Worm (Caenorhabditis elegans) whole organism, L4 larva: ENCODE measurements around the gene K09E2.3.
A peak's percentile ranks its signal among the peaks of the same experiment; 100 is the strongest.

Experiments used
- D1046.2 ChIP-seq: fragments of 200-800 bp; sonication (Bioruptor generic); IDR thresholded peaks from 2 replicates; pipeline ENCODE4 v1.3.6; 2022; ENCODE audit warnings: missing genetic modification characterization, missing compliant biosample characterization
- F44E2.7 ChIP-seq: fragments of 200-800 bp; sonication (Bioruptor generic); IDR thresholded peaks from 2 replicates; pipeline ENCODE4 v2.1.2; 2022; ENCODE audit warnings: missing genetic modification characterization, missing compliant biosample characterization
- F49E8.2 ChIP-seq: sonication (generic microtip); optimal IDR thresholded peaks from 2 replicates; lab custom pipeline; 2016; ENCODE audit warnings: missing compliant biosample characterization, mild to moderate bottlenecking, missing genetic modification characterization, borderline replicate concordance
- Y48G9A.11 ChIP-seq: fragments of 200-800 bp; sonication (Bioruptor generic); IDR thresholded peaks from 2 replicates; pipeline ENCODE4 v1.3.6; 2022; ENCODE audit warnings: missing genetic modification reagents, missing genetic modification characterization, missing compliant biosample characterization
- Y75B8A.6 ChIP-seq: fragments of 200-800 bp; sonication (Bioruptor generic); IDR thresholded peaks from 2 replicates; pipeline ENCODE4 v1.3.6; 2022; ENCODE audit warnings: missing genetic modification reagents, missing genetic modification characterization, missing compliant biosample characterization
- aha-1 ChIP-seq: fragments of 150-350 bp; peaks from one replicate; lab custom pipeline; 2014; ENCODE audit warnings: missing biosample characterization, missing genetic modification characterization
- aly-2 ChIP-seq: sonication (generic microtip); optimal IDR thresholded peaks from 2 replicates; lab custom pipeline; 2018; ENCODE audit warnings: missing biosample characterization, missing genetic modification characterization
- ceh-28 ChIP-seq: fragments of 150-350 bp; optimal IDR thresholded peaks from 2 replicates; lab custom pipeline; 2014; ENCODE audit warnings: missing biosample characterization, missing genetic modification reagents, missing genetic modification characterization
- ceh-32 ChIP-seq: sonication (generic microtip); optimal IDR thresholded peaks from 2 replicates; lab custom pipeline; 2016; ENCODE audit warnings: mild to moderate bottlenecking, missing genetic modification characterization, missing compliant biosample characterization; ENCODE audit not compliant: poor library complexity
- ceh-62 ChIP-seq: sonication (generic microtip); optimal IDR thresholded peaks from 2 replicates; lab custom pipeline; 2017; ENCODE audit warnings: missing biosample characterization, missing genetic modification characterization
- ceh-82 ChIP-seq: sonication (generic microtip); optimal IDR thresholded peaks from 2 replicates; lab custom pipeline; 2017; ENCODE audit warnings: missing biosample characterization, missing genetic modification characterization
- dmd-6 ChIP-seq: fragments of 200-800 bp; sonication (Bioruptor generic); IDR thresholded peaks from 2 replicates; pipeline ENCODE4 v1.3.6; 2022; ENCODE audit warnings: missing genetic modification reagents, missing genetic modification characterization, missing compliant biosample characterization
- egl-27 ChIP-seq: sonication (generic microtip); optimal IDR thresholded peaks from 3 replicates; lab custom pipeline; 2017; ENCODE audit warnings: missing biosample characterization, missing genetic modification reagents, missing genetic modification characterization
- gei-8 ChIP-seq: fragments of 200-800 bp; sonication (Bioruptor generic); optimal IDR thresholded peaks from 2 replicates; lab custom pipeline; 2018; ENCODE audit warnings: mild to moderate bottlenecking, missing genetic modification characterization, missing compliant biosample characterization
- hif-1 ChIP-seq, 2 experiments: sonication (generic microtip); optimal IDR thresholded peaks; 2 replicates each; lab custom pipeline; 2016 to 2017; ENCODE audit warnings: missing compliant biosample characterization in 2 of 2, missing genetic modification characterization in 2 of 2, missing genetic modification reagents in 2 of 2, missing genotype in 2 of 2, mild to moderate bottlenecking in 1 of 2
- hlh-11 ChIP-seq: fragments of 200-800 bp; sonication (Bioruptor generic); optimal IDR thresholded peaks from 2 replicates; lab custom pipeline; 2018; ENCODE audit warnings: mild to moderate bottlenecking, missing genetic modification characterization, missing compliant biosample characterization
- hlh-30 ChIP-seq: sonication (generic microtip); optimal IDR thresholded peaks from 2 replicates; lab custom pipeline; 2017; ENCODE audit warnings: antibody characterized with exemption, mild to moderate bottlenecking, missing genetic modification characterization, missing compliant biosample characterization; ENCODE audit not compliant: insufficient read depth
- hmg-1.1 ChIP-seq: fragments of 200-800 bp; sonication (Bioruptor generic); IDR thresholded peaks from 2 replicates; pipeline ENCODE4 v1.3.6; 2022; ENCODE audit warnings: missing genetic modification reagents, missing genetic modification characterization, missing compliant biosample characterization
- lir-3 ChIP-seq: sonication (generic microtip); optimal IDR thresholded peaks from 2 replicates; lab custom pipeline; 2016; ENCODE audit warnings: mild to moderate bottlenecking, missing genetic modification characterization, missing compliant biosample characterization
- lsy-2 ChIP-seq, 2 experiments: fragments of 150-350 bp in 1 of 2; sonication (generic microtip) in 1 of 2; optimal IDR thresholded peaks; 2 replicates each; lab custom pipeline; 2014 to 2017; ENCODE audit warnings: missing biosample characterization in 2 of 2, missing genetic modification characterization in 2 of 2
- madf-9 ChIP-seq: fragments of 200-800 bp; sonication (Bioruptor generic); conservative IDR thresholded peaks from 2 replicates; pipeline ENCODE4 v1.3.6; 2022; ENCODE audit warnings: missing genetic modification reagents, missing genetic modification characterization, missing compliant biosample characterization
- mdl-1 ChIP-seq, 2 experiments: fragments of 150-350 bp in 1 of 2; sonication (generic microtip) in 1 of 2; optimal IDR thresholded peaks; 2 replicates each; lab custom pipeline; 2014 to 2017; ENCODE audit warnings: missing biosample characterization in 2 of 2, missing genetic modification characterization in 2 of 2
- nhr-102 ChIP-seq: sonication (generic microtip); optimal IDR thresholded peaks from 2 replicates; lab custom pipeline; 2016; ENCODE audit warnings: mild to moderate bottlenecking, missing genetic modification characterization, moderate library complexity, missing compliant biosample characterization
- nhr-41 ChIP-seq: fragments of 200-800 bp; sonication (Bioruptor generic); IDR thresholded peaks from 2 replicates; pipeline ENCODE4 v1.3.6; 2022; ENCODE audit warnings: missing genetic modification reagents, missing genetic modification characterization, missing compliant biosample characterization
- nhr-48 ChIP-seq: sonication (generic microtip); optimal IDR thresholded peaks from 2 replicates; lab custom pipeline; 2016; ENCODE audit warnings: mild to moderate bottlenecking, missing genetic modification characterization, missing compliant biosample characterization
- nhr-6 ChIP-seq: fragments of 150-350 bp; optimal IDR thresholded peaks from 2 replicates; lab custom pipeline; 2014; ENCODE audit warnings: missing biosample characterization, missing genetic modification characterization
- set-16 ChIP-seq: fragments of 200-800 bp; sonication (Bioruptor generic); IDR thresholded peaks from 2 replicates; pipeline ENCODE4 v1.3.6; 2022; ENCODE audit warnings: missing genetic modification reagents, missing genetic modification characterization, missing compliant biosample characterization
- skn-1 ChIP-seq: fragments of 150-350 bp; optimal IDR thresholded peaks from 2 replicates; lab custom pipeline; 2014; ENCODE audit warnings: missing biosample characterization, missing genetic modification characterization
- snpc-4 ChIP-seq: fragments of 150-350 bp; optimal IDR thresholded peaks from 2 replicates; lab custom pipeline; 2014; ENCODE audit warnings: missing biosample characterization, missing genetic modification characterization
- spr-3 ChIP-seq: fragments of 200-800 bp; sonication (Bioruptor generic); optimal IDR thresholded peaks from 2 replicates; lab custom pipeline; 2018; ENCODE audit warnings: mild to moderate bottlenecking, missing genetic modification characterization, missing compliant biosample characterization
- tag-97 ChIP-seq: fragments of 200-800 bp; sonication (Bioruptor generic); IDR thresholded peaks from 2 replicates; pipeline ENCODE4 v1.3.6; 2022; ENCODE audit warnings: missing genetic modification characterization, missing compliant biosample characterization
- tra-1 ChIP-seq: fragments of 200-800 bp; sonication (Bioruptor generic); IDR thresholded peaks from 2 replicates; pipeline ENCODE4 v1.3.6; 2022; ENCODE audit warnings: missing genetic modification reagents, missing genetic modification characterization, missing compliant biosample characterization
- unc-130 ChIP-seq: sonication (generic microtip); optimal IDR thresholded peaks from 2 replicates; lab custom pipeline; 2016; ENCODE audit warnings: missing genetic modification reagents, missing genetic modification characterization, missing compliant biosample characterization
- zfp-3 ChIP-seq: fragments of 200-800 bp; sonication (Bioruptor generic); conservative IDR thresholded peaks from 2 replicates; pipeline ENCODE4 v1.3.6; 2022; ENCODE audit warnings: missing genetic modification reagents, missing genetic modification characterization, missing compliant biosample characterization
- ztf-11 ChIP-seq: fragments of 150-350 bp; optimal IDR thresholded peaks from 2 replicates; lab custom pipeline; 2014; ENCODE audit warnings: missing biosample characterization, missing genetic modification characterization
- ztf-7 ChIP-seq: fragments of 150-350 bp; optimal IDR thresholded peaks from 2 replicates; lab custom pipeline; 2014; ENCODE audit warnings: missing biosample characterization, missing genetic modification characterization

Gene K09E2.3

ce11 chrX:8681600-8681999 lies 8.7 kb downstream of the K09E2.3 start, which contains the start of gene K09E2.1:
TSS of gene K09E2.1 (plus strand) at chrX:8681900.
- no peak for TF ChIP-seq spr-3 (GFP tag; lab: Kevin White, UChicago)
- TF ChIP-seq F49E8.2 (tag; lab: Kevin White, UChicago), result no peak

ce11 chrX:8697517-8697916 lies 24.6 kb downstream of the K09E2.3 start, which contains the start of gene frpr-8:
TSS of gene frpr-8 (plus strand) at chrX:8697817.
- TF ChIP-seq snpc-4, result no peak
- TF ChIP-seq ceh-82 (tag; lab: Kevin White, UChicago), result no peak
- no peak for TF ChIP-seq Y75B8A.6 (GFP tag; lab: Robert Waterston, UW)
- no peak for TF ChIP-seq ceh-32 (tag; lab: Kevin White, UChicago)
- TF ChIP-seq dmd-6 (GFP tag; lab: Robert Waterston, UW), result no peak
- TF ChIP-seq hif-1 (tag; optimal IDR thresholded peaks at IDR 0.05; lab: Kevin White, UChicago), result no peak
- no peak for TF ChIP-seq ceh-62
- TF ChIP-seq madf-9, result no peak
- no peak for TF ChIP-seq gei-8 (GFP tag; lab: Kevin White, UChicago)
- TF ChIP-seq set-16 (GFP tag; lab: Robert Waterston, UW), result no peak
- TF ChIP-seq aly-2 (tag; lab: Kevin White, UChicago), result no peak
- TF ChIP-seq, all 104 proteins: peak for 0

- TF ChIP-seq F44E2.7 (GFP tag; lab: Robert Waterston, UW), result no peak
- TF ChIP-seq egl-27 (tag; lab: Kevin White, UChicago), result no peak
- no peak for TF ChIP-seq ceh-82 (tag; lab: Kevin White, UChicago)
- TF ChIP-seq lsy-2 (tag; optimal IDR thresholded peaks at IDR 0.05; lab: Kevin White, UChicago), result no peak
- TF ChIP-seq ceh-28 (tag; lab: Kevin White, UChicago), result no peak
- TF ChIP-seq ztf-11 (tag; lab: Kevin White, UChicago), result no peak
- no peak for TF ChIP-seq tra-1 (GFP tag; lab: Robert Waterston, UW)
- TF ChIP-seq skn-1 (tag; lab: Kevin White, UChicago), result no peak
- TF ChIP-seq nhr-48 (tag; lab: Kevin White, UChicago), result no peak
- TF ChIP-seq nhr-102 (tag; lab: Kevin White, UChicago), result no peak
- no peak for TF ChIP-seq nhr-41
- no peak for TF ChIP-seq tag-97 (GFP tag; lab: Robert Waterston, UW)
- no peak for TF ChIP-seq gei-8 (GFP tag; lab: Kevin White, UChicago)
- no peak for TF ChIP-seq aha-1 (tag; lab: Kevin White, UChicago)
Observed at ce11 chrX:8703664-8704356, 30.9 kb downstream of the K09E2.3 start, which contains the start of gene jbts-14. TSS of gene jbts-14 (plus strand) at chrX:8704306.

ce11 chrX:8704830-8705229 lies 31.9 kb downstream of the K09E2.3 start:
- TF ChIP-seq ceh-82 (tag; lab: Kevin White, UChicago) (no peak), mdl-1 (tag; optimal IDR thresholded peaks at IDR 0.05; lab: Kevin White, UChicago) (no peak), aly-2 (tag; lab: Kevin White, UChicago) (no peak), aha-1 (tag; lab: Kevin White, UChicago) (peak; percentile 90)

- TF ChIP-seq hmg-1.1 (GFP tag; lab: Robert Waterston, UW) (no peak), ztf-7 (tag; lab: Kevin White, UChicago) (no peak), zfp-3 (GFP tag; lab: Robert Waterston, UW) (no peak), hlh-30 (tag; lab: Kevin White, UChicago) (no peak), lir-3 (no peak), unc-130 (no peak), lsy-2 (tag; optimal IDR thresholded peaks at IDR 0.05; lab: Kevin White, UChicago) (no peak), nhr-6 (tag; lab: Kevin White, UChicago) (no peak), hlh-11 (no peak), Y48G9A.11 (GFP tag; lab: Robert Waterston, UW) (no peak), D1046.2 (GFP tag; lab: Robert Waterston, UW) (no peak), aha-1 (tag; lab: Kevin White, UChicago) (no peak)
Observed at ce11 chrX:8708053-8708452, 35.2 kb downstream of the K09E2.3 start, which contains the start of gene F53A9.3. TSS of gene F53A9.3 (plus strand) at chrX:8708353.
